Worm (Caenorhabditis elegans) whole organism, mixed stage, embryonic: ENCODE measurements around the gene bgnt-1.3.

Experiments
- M03D4.4 ChIP-seq: sonication (generic microtip); optimal IDR thresholded peaks from 2 replicates; lab custom pipeline; 2017; ENCODE audit warnings: mild to moderate bottlenecking, missing genetic modification characterization, missing compliant biosample characterization
- bed-3 ChIP-seq: fragments of 200-800 bp; sonication (Bioruptor generic); optimal IDR thresholded peaks from 3 replicates; lab custom pipeline; 2018; ENCODE audit warnings: mild to moderate bottlenecking, missing genetic modification characterization, moderate library complexity, missing compliant biosample characterization
- ceh-39 ChIP-seq: fragments of 150-350 bp; optimal IDR thresholded peaks from 2 replicates; lab custom pipeline; 2014; ENCODE audit warnings: missing biosample characterization, missing genetic modification characterization
- ceh-43 ChIP-seq: fragments of 200-800 bp; sonication (Bioruptor generic); optimal IDR thresholded peaks from 2 replicates; lab custom pipeline; 2018; ENCODE audit warnings: mild to moderate bottlenecking, missing genetic modification characterization, moderate library complexity, missing compliant biosample characterization
- ceh-83 ChIP-seq: fragments of 200-800 bp; sonication (Bioruptor generic); optimal IDR thresholded peaks from 2 replicates; lab custom pipeline; 2018; ENCODE audit warnings: mild to moderate bottlenecking, missing genetic modification characterization, missing compliant biosample characterization
- ces-1 ChIP-seq: fragments of 150-350 bp; optimal IDR thresholded peaks from 2 replicates; lab custom pipeline; 2014; ENCODE audit warnings: missing biosample characterization, missing genetic modification reagents, missing genetic modification characterization
- cnd-1 ChIP-seq: fragments of 200-800 bp; sonication (Bioruptor generic); optimal IDR thresholded peaks from 2 replicates; lab custom pipeline; 2018; ENCODE audit warnings: mild to moderate bottlenecking, missing genetic modification characterization, missing compliant biosample characterization
- drap-1 ChIP-seq: fragments of 200-800 bp; sonication (Bioruptor generic); optimal IDR thresholded peaks from 3 replicates; lab custom pipeline; 2018; ENCODE audit warnings: mild to moderate bottlenecking, missing genetic modification characterization, missing compliant biosample characterization
- elt-1 ChIP-seq: sonication (generic microtip); optimal IDR thresholded peaks from 2 replicates; lab custom pipeline; 2017; ENCODE audit warnings: missing genetic modification characterization, mild to moderate bottlenecking, missing compliant biosample characterization, antibody characterized with exemption, moderate library complexity, borderline replicate concordance; ENCODE audit not compliant: insufficient read depth
- elt-3 ChIP-seq: fragments of 150-350 bp; optimal IDR thresholded peaks from 2 replicates; lab custom pipeline; 2014; ENCODE audit warnings: missing biosample characterization, missing genetic modification characterization
- flh-1 ChIP-seq: fragments of 200-800 bp; sonication (Bioruptor generic); optimal IDR thresholded peaks from 2 replicates; lab custom pipeline; 2018; ENCODE audit warnings: mild to moderate bottlenecking, missing genetic modification characterization, moderate library complexity, missing compliant biosample characterization
- ham-2 ChIP-seq: fragments of 200-800 bp; sonication (Bioruptor generic); optimal IDR thresholded peaks from 2 replicates; lab custom pipeline; 2018; ENCODE audit warnings: mild to moderate bottlenecking, missing genetic modification characterization, missing compliant biosample characterization
- hlh-1 ChIP-seq: fragments of 150-350 bp; optimal IDR thresholded peaks from 2 replicates; lab custom pipeline; 2014; ENCODE audit warnings: missing biosample characterization, missing genetic modification reagents, missing genetic modification characterization
- lin-32 ChIP-seq: fragments of 200-800 bp; sonication (Bioruptor generic); optimal IDR thresholded peaks from 2 replicates; lab custom pipeline; 2018; ENCODE audit warnings: mild to moderate bottlenecking, missing genetic modification characterization, missing compliant biosample characterization
- lsy-2 ChIP-seq: fragments of 150-350 bp; optimal IDR thresholded peaks from 2 replicates; lab custom pipeline; 2014; ENCODE audit warnings: missing biosample characterization, missing genetic modification characterization
- mab-5 ChIP-seq: fragments of 150-350 bp; optimal IDR thresholded peaks from 2 replicates; lab custom pipeline; 2014; ENCODE audit warnings: missing biosample characterization, missing genetic modification characterization
- mep-1 ChIP-seq: fragments of 150-350 bp; optimal IDR thresholded peaks from 2 replicates; lab custom pipeline; 2017; ENCODE audit warnings: missing biosample characterization, missing genetic modification reagents, missing genetic modification characterization, inconsistent platforms
- nhr-12 ChIP-seq: fragments of 150-350 bp; optimal IDR thresholded peaks from 2 replicates; lab custom pipeline; 2014; ENCODE audit warnings: missing biosample characterization, missing genetic modification characterization
- nhr-28 ChIP-seq: fragments of 150-350 bp; optimal IDR thresholded peaks from 2 replicates; lab custom pipeline; 2014; ENCODE audit warnings: missing biosample characterization, missing genetic modification characterization
- nhr-76 ChIP-seq: sonication (generic microtip); optimal IDR thresholded peaks from 2 replicates; lab custom pipeline; 2017; ENCODE audit warnings: missing biosample characterization, missing genetic modification characterization
- pha-4 ChIP-seq: fragments of 150-350 bp; optimal IDR thresholded peaks from 2 replicates; lab custom pipeline; 2018; ENCODE audit warnings: missing biosample characterization, missing genetic modification reagents, missing genetic modification characterization
- sem-2 ChIP-seq: fragments of 200-800 bp; sonication (Bioruptor generic); optimal IDR thresholded peaks from 2 replicates; lab custom pipeline; 2018; ENCODE audit warnings: mild to moderate bottlenecking, missing genetic modification characterization, missing compliant biosample characterization
- snpc-4 ChIP-seq: fragments of 150-350 bp; optimal IDR thresholded peaks from 2 replicates; lab custom pipeline; 2014; ENCODE audit warnings: missing biosample characterization, missing genetic modification characterization
- sptf-1 ChIP-seq: sonication (generic microtip); optimal IDR thresholded peaks from 2 replicates; lab custom pipeline; 2017; ENCODE audit warnings: mild to moderate bottlenecking, missing genetic modification characterization, moderate library complexity, missing compliant biosample characterization
- unc-120 ChIP-seq: sonication (generic microtip); optimal IDR thresholded peaks from 2 replicates; lab custom pipeline; 2017; ENCODE audit warnings: missing genetic modification characterization, missing compliant biosample characterization; ENCODE audit not compliant: poor library complexity, severe bottlenecking
- unc-39 ChIP-seq: fragments of 150-350 bp; optimal IDR thresholded peaks from 2 replicates; lab custom pipeline; 2014; ENCODE audit warnings: missing biosample characterization, missing genetic modification characterization
- unc-62 ChIP-seq: fragments of 150-350 bp; optimal IDR thresholded peaks from 2 replicates; lab custom pipeline; 2014; ENCODE audit warnings: missing biosample characterization, missing genetic modification reagents, missing genetic modification characterization
- zip-8 ChIP-seq: fragments of 150-350 bp; optimal IDR thresholded peaks from 2 replicates; lab custom pipeline; 2014; ENCODE audit warnings: missing biosample characterization, missing genetic modification characterization
- ztf-11 ChIP-seq: fragments of 150-350 bp; optimal IDR thresholded peaks from 2 replicates; lab custom pipeline; 2014; ENCODE audit warnings: missing biosample characterization, missing genetic modification characterization

bgnt-1.3 gene

DNA sequence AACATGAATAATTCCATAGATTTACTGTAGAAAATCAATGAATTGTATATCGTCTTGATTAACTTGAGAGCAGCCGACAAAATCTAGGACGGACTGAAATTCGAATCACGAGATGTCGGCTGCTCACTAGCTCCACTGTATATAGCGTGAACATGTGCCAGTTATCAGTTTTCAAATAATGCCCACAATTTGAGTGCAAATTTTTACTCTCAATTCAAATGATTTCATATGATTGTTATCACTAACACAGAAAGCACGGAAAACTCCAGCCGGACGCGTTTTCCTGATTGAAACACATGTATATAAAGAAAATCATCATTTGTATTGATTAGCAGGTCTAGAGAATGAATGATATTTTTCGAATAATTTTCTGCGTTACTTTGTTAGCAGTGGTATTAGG lies 36.1 kb upstream of the bgnt-1.3 start, which contains the start of gene oac-5:
oac-5 (plus strand) TSS at position 301 of the 400 bp plus-strand sequence.
- no peak for TF ChIP-seq zip-8 (tag; lab: Kevin White, UChicago)
- TF ChIP-seq flh-1, result no peak
- no peak for TF ChIP-seq hlh-1 (tag; lab: Kevin White, UChicago)
- no peak for TF ChIP-seq ceh-83 (GFP tag; lab: Kevin White, UChicago)
- TF ChIP-seq M03D4.4 (tag; lab: Kevin White, UChicago), result no peak
- no peak for TF ChIP-seq sem-2 (GFP tag; lab: Kevin White, UChicago)
- TF ChIP-seq mab-5 (tag; lab: Kevin White, UChicago), result no peak
- no peak for TF ChIP-seq mep-1 (tag; lab: Kevin White, UChicago)
- no peak for TF ChIP-seq elt-3 (tag; lab: Kevin White, UChicago)
- no peak for TF ChIP-seq unc-120 (tag; lab: Kevin White, UChicago)
- no peak for TF ChIP-seq nhr-12 (tag; lab: Kevin White, UChicago)
- TF ChIP-seq, all 35 proteins: peak for 0

- TF ChIP-seq nhr-76 (tag; lab: Kevin White, UChicago) (no peak), sem-2 (GFP tag; lab: Kevin White, UChicago) (no peak), lin-32 (GFP tag; lab: Kevin White, UChicago) (no peak), elt-3 (tag; lab: Kevin White, UChicago) (no peak), zip-8 (tag; lab: Kevin White, UChicago) (no peak), snpc-4 (no peak)
These were observed 31.3 kb upstream of the bgnt-1.3 start, which contains the start of gene F28G4.3 for ce11 chrV:16287619-16288018. F28G4.3 (minus strand) TSS chrV:16287719.

ce11 chrV:16285794-16286193 lies 29.5 kb upstream of the bgnt-1.3 start, which contains the start of gene F28G4.4:
F28G4.4 (minus strand) TSS chrV:16285894.
- no peak for TF ChIP-seq snpc-4
- no peak for TF ChIP-seq unc-62
- TF ChIP-seq bed-3 (GFP tag; lab: Kevin White, UChicago), result no peak
- TF ChIP-seq ceh-39 (tag; lab: Kevin White, UChicago), result no peak
- TF ChIP-seq hlh-1 (tag; lab: Kevin White, UChicago), result no peak
- TF ChIP-seq elt-3 (tag; lab: Kevin White, UChicago), result no peak
- no peak for TF ChIP-seq flh-1
- no peak for TF ChIP-seq ham-2 (GFP tag; lab: Kevin White, UChicago)
- TF ChIP-seq ztf-11 (tag; lab: Kevin White, UChicago), result no peak
- TF ChIP-seq ces-1, result no peak
- no peak for TF ChIP-seq nhr-28 (tag; lab: Kevin White, UChicago)
- no peak for TF ChIP-seq unc-39
- no peak for TF ChIP-seq cnd-1
- TF ChIP-seq mep-1 (tag; lab: Kevin White, UChicago), result no peak
- TF ChIP-seq zip-8 (tag; lab: Kevin White, UChicago), result no peak
- TF ChIP-seq sptf-1 (tag; lab: Kevin White, UChicago), result no peak

DNA sequence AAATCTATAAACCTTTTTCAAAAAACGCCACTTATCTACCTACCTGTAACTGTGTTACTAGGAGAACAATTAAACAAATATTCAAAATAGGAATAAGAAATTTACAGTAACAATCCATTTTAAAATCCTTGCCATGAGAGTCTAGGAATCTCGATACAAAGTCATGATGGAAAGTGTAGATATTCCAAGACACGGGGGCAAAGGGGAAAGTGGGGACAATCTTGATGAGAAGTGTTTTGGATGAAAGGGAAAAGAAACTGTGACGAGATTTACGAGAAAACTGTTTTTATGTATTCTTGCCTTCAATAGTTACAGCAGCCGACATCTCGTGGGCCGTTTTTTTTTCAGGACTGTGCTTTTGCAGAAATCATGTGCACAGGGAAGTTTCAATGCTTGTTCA lies 25.9 kb upstream of the bgnt-1.3 start, which contains the start of gene F28G4.2:
F28G4.2 (minus strand) TSS at position 175 of the 400 bp plus-strand sequence.
- TF ChIP-seq nhr-76 (tag; lab: Kevin White, UChicago), result no peak
- no peak for TF ChIP-seq ceh-39 (tag; lab: Kevin White, UChicago)
- TF ChIP-seq elt-1 (tag; lab: Kevin White, UChicago), result peak; percentile 63
- TF ChIP-seq mep-1 (tag; lab: Kevin White, UChicago), result no peak
- TF ChIP-seq snpc-4, result no peak
- TF ChIP-seq zip-8 (tag; lab: Kevin White, UChicago), result no peak
- TF ChIP-seq pha-4, result no peak
- TF ChIP-seq unc-39, result no peak

ce11 chrV:16277918-16278317 lies 21.6 kb upstream of the bgnt-1.3 start, which contains the start of gene cyp-37B1:
cyp-37B1 (plus strand) TSS chrV:16278116.
- no peak for TF ChIP-seq hlh-1 (tag; lab: Kevin White, UChicago)
- TF ChIP-seq ztf-11 (tag; lab: Kevin White, UChicago), result no peak
- no peak for TF ChIP-seq bed-3 (GFP tag; lab: Kevin White, UChicago)
- no peak for TF ChIP-seq nhr-76 (tag; lab: Kevin White, UChicago)
- no peak for TF ChIP-seq elt-1 (tag; lab: Kevin White, UChicago)
- TF ChIP-seq lin-32 (GFP tag; lab: Kevin White, UChicago), result no peak
- TF ChIP-seq unc-62, result no peak
- no peak for TF ChIP-seq drap-1
- no peak for TF ChIP-seq elt-3 (tag; lab: Kevin White, UChicago)
- no peak for TF ChIP-seq ceh-43
- TF ChIP-seq sem-2 (GFP tag; lab: Kevin White, UChicago), result no peak
- TF ChIP-seq pha-4, result no peak
- TF ChIP-seq lsy-2, result no peak
